Worm (Caenorhabditis elegans) whole organism, L4 larva: ENCODE measurements around the gene R11.3.

ENCODE experiments used
- D1046.2 ChIP-seq: fragments of 200-800 bp; sonication (Bioruptor generic); IDR thresholded peaks from 2 replicates; pipeline ENCODE4 v1.3.6; 2022; ENCODE audit warnings: missing genetic modification characterization, missing compliant biosample characterization
- F10B5.3 ChIP-seq: sonication (generic microtip); optimal IDR thresholded peaks from 2 replicates; lab custom pipeline; 2016; ENCODE audit warnings: mild to moderate bottlenecking, missing genetic modification characterization, missing compliant biosample characterization
- T20F7.1 ChIP-seq: fragments of 200-800 bp; sonication (Bioruptor generic); optimal IDR thresholded peaks from 2 replicates; lab custom pipeline; 2018; ENCODE audit warnings: mild to moderate bottlenecking, missing genetic modification characterization, missing compliant biosample characterization
- T26A8.4 ChIP-seq: fragments of 200-800 bp; sonication (Bioruptor generic); IDR thresholded peaks from 2 replicates; pipeline ENCODE4 v1.3.6; 2022; ENCODE audit warnings: missing genetic modification characterization, missing compliant biosample characterization
- Y105C5A.15 ChIP-seq: fragments of 200-800 bp; sonication (Bioruptor generic); IDR thresholded peaks from 2 replicates; pipeline ENCODE4 v1.3.6; 2022; ENCODE audit warnings: missing genetic modification characterization, missing compliant biosample characterization
- Y48G9A.11 ChIP-seq: fragments of 200-800 bp; sonication (Bioruptor generic); IDR thresholded peaks from 2 replicates; pipeline ENCODE4 v1.3.6; 2022; ENCODE audit warnings: missing genetic modification reagents, missing genetic modification characterization, missing compliant biosample characterization
- ZK337.2 ChIP-seq: fragments of 200-800 bp; sonication (Bioruptor generic); IDR thresholded peaks from 2 replicates; pipeline ENCODE4 v1.3.6; 2022; ENCODE audit warnings: missing genetic modification reagents, missing genetic modification characterization, missing compliant biosample characterization
- aly-2 ChIP-seq: sonication (generic microtip); optimal IDR thresholded peaks from 2 replicates; lab custom pipeline; 2018; ENCODE audit warnings: missing biosample characterization, missing genetic modification characterization
- attf-4 ChIP-seq: sonication (generic microtip); optimal IDR thresholded peaks from 3 replicates; lab custom pipeline; 2017; ENCODE audit warnings: missing biosample characterization, missing genetic modification characterization
- ceh-28 ChIP-seq: fragments of 150-350 bp; optimal IDR thresholded peaks from 2 replicates; lab custom pipeline; 2014; ENCODE audit warnings: missing biosample characterization, missing genetic modification reagents, missing genetic modification characterization
- daf-16 ChIP-seq, 3 experiments: sonication (generic microtip); optimal IDR thresholded peaks; 2 replicates each; lab custom pipeline; 2016 to 2017; ENCODE audit warnings: missing genetic modification characterization in 3 of 3, missing genetic modification reagents in 3 of 3, mild to moderate bottlenecking in 2 of 3, missing compliant biosample characterization in 2 of 3, missing biosample characterization in 1 of 3, moderate library complexity in 1 of 3
- daf-8 ChIP-seq: fragments of 200-800 bp; sonication (Bioruptor generic); IDR thresholded peaks from 2 replicates; pipeline ENCODE4 v1.3.6; 2022; ENCODE audit warnings: missing genetic modification characterization, missing compliant biosample characterization
- dmd-6 ChIP-seq: fragments of 200-800 bp; sonication (Bioruptor generic); IDR thresholded peaks from 2 replicates; pipeline ENCODE4 v1.3.6; 2022; ENCODE audit warnings: missing genetic modification reagents, missing genetic modification characterization, missing compliant biosample characterization
- dmd-9 ChIP-seq: fragments of 200-800 bp; sonication (Bioruptor generic); IDR thresholded peaks from 2 replicates; pipeline ENCODE4 v1.3.6; 2022; ENCODE audit warnings: missing genetic modification reagents, missing genetic modification characterization, missing compliant biosample characterization
- dpl-1 ChIP-seq: fragments of 150-350 bp; optimal IDR thresholded peaks from 2 replicates; lab custom pipeline; 2014; ENCODE audit warnings: missing biosample characterization, missing genetic modification reagents, missing genetic modification characterization
- duxl-1 ChIP-seq: sonication (generic microtip); optimal IDR thresholded peaks from 2 replicates; lab custom pipeline; 2016; ENCODE audit warnings: mild to moderate bottlenecking, missing genetic modification characterization, moderate library complexity, missing compliant biosample characterization; ENCODE audit not compliant: poor library complexity
- dve-1 ChIP-seq: sonication (generic microtip); optimal IDR thresholded peaks from 2 replicates; lab custom pipeline; 2017; ENCODE audit warnings: antibody characterized with exemption, mild to moderate bottlenecking, missing genetic modification characterization, missing compliant biosample characterization; ENCODE audit not compliant: insufficient read depth
- egl-27 ChIP-seq: sonication (generic microtip); optimal IDR thresholded peaks from 3 replicates; lab custom pipeline; 2017; ENCODE audit warnings: missing biosample characterization, missing genetic modification reagents, missing genetic modification characterization
- gei-8 ChIP-seq: fragments of 200-800 bp; sonication (Bioruptor generic); optimal IDR thresholded peaks from 2 replicates; lab custom pipeline; 2018; ENCODE audit warnings: mild to moderate bottlenecking, missing genetic modification characterization, missing compliant biosample characterization
- hlh-11 ChIP-seq: fragments of 200-800 bp; sonication (Bioruptor generic); optimal IDR thresholded peaks from 2 replicates; lab custom pipeline; 2018; ENCODE audit warnings: mild to moderate bottlenecking, missing genetic modification characterization, missing compliant biosample characterization
- hlh-30 ChIP-seq: sonication (generic microtip); optimal IDR thresholded peaks from 2 replicates; lab custom pipeline; 2017; ENCODE audit warnings: antibody characterized with exemption, mild to moderate bottlenecking, missing genetic modification characterization, missing compliant biosample characterization; ENCODE audit not compliant: insufficient read depth
- lin-1 ChIP-seq: fragments of 200-800 bp; sonication (Bioruptor generic); IDR thresholded peaks from 2 replicates; pipeline ENCODE4 v1.3.6; 2022; ENCODE audit warnings: missing genetic modification reagents, missing genetic modification characterization, missing compliant biosample characterization
- madf-5 ChIP-seq, 2 experiments: fragments of 200-800 bp; sonication (Bioruptor generic); IDR thresholded peaks; 2 replicates each; pipeline ENCODE4 v1.3.6; 2022; ENCODE audit warnings: missing compliant biosample characterization in 2 of 2, missing genetic modification characterization in 2 of 2
- mdl-1 ChIP-seq, 2 experiments: fragments of 150-350 bp in 1 of 2; sonication (generic microtip) in 1 of 2; optimal IDR thresholded peaks; 2 replicates each; lab custom pipeline; 2014 to 2017; ENCODE audit warnings: missing biosample characterization in 2 of 2, missing genetic modification characterization in 2 of 2
- mxl-3 ChIP-seq: fragments of 200-800 bp; sonication (Bioruptor generic); optimal IDR thresholded peaks from 2 replicates; lab custom pipeline; 2018; ENCODE audit warnings: mild to moderate bottlenecking, missing genetic modification characterization, missing compliant biosample characterization
- nhr-10 ChIP-seq: fragments of 150-350 bp; optimal IDR thresholded peaks from 2 replicates; lab custom pipeline; 2014; ENCODE audit warnings: missing biosample characterization, missing genetic modification characterization
- nhr-102 ChIP-seq: sonication (generic microtip); optimal IDR thresholded peaks from 2 replicates; lab custom pipeline; 2016; ENCODE audit warnings: mild to moderate bottlenecking, missing genetic modification characterization, moderate library complexity, missing compliant biosample characterization
- nhr-28 ChIP-seq: fragments of 150-350 bp; optimal IDR thresholded peaks from 2 replicates; lab custom pipeline; 2014; ENCODE audit warnings: missing biosample characterization, missing genetic modification characterization
- nhr-42 ChIP-seq: fragments of 200-800 bp; sonication (Bioruptor generic); IDR thresholded peaks from 2 replicates; pipeline ENCODE4 v1.3.6; 2022; ENCODE audit warnings: missing genetic modification characterization, missing compliant biosample characterization
- nhr-76 ChIP-seq: fragments of 150-350 bp; optimal IDR thresholded peaks from 2 replicates; lab custom pipeline; 2014; ENCODE audit warnings: missing biosample characterization, missing genetic modification characterization
- nhr-77 ChIP-seq: fragments of 150-350 bp; optimal IDR thresholded peaks from 2 replicates; lab custom pipeline; 2014; ENCODE audit warnings: missing biosample characterization, missing genetic modification characterization
- php-3 ChIP-seq: fragments of 200-800 bp; sonication (Bioruptor generic); IDR thresholded peaks from 2 replicates; pipeline ENCODE4 v1.3.6; 2022; ENCODE audit warnings: missing genetic modification reagents, missing genetic modification characterization, missing compliant biosample characterization
- pqm-1 ChIP-seq: sonication (generic microtip); optimal IDR thresholded peaks from 2 replicates; lab custom pipeline; 2017; ENCODE audit warnings: missing biosample characterization, missing genetic modification characterization
- saeg-2 ChIP-seq: fragments of 200-800 bp; sonication (Bioruptor generic); IDR thresholded peaks from 2 replicates; pipeline ENCODE4 v1.3.6; 2022; ENCODE audit warnings: missing genetic modification reagents, missing genetic modification characterization, missing compliant biosample characterization
- spr-3 ChIP-seq: fragments of 200-800 bp; sonication (Bioruptor generic); optimal IDR thresholded peaks from 2 replicates; lab custom pipeline; 2018; ENCODE audit warnings: mild to moderate bottlenecking, missing genetic modification characterization, missing compliant biosample characterization
- tag-97 ChIP-seq: fragments of 200-800 bp; sonication (Bioruptor generic); IDR thresholded peaks from 2 replicates; pipeline ENCODE4 v1.3.6; 2022; ENCODE audit warnings: missing genetic modification characterization, missing compliant biosample characterization
- unc-62 ChIP-seq, 3 experiments: fragments of 150-350 bp in 1 of 3; sonication (generic microtip); optimal IDR thresholded peaks in 2 of 3; peaks in 1 of 3; 1 replicate in 1 of 3; 2 replicates in 2 of 3; lab custom pipeline; 2014 to 2017; ENCODE audit warnings: missing biosample characterization in 3 of 3, missing genetic modification characterization in 3 of 3, missing genetic modification reagents in 3 of 3, missing genotype in 1 of 3
- zip-11 ChIP-seq: fragments of 200-800 bp; sonication (Bioruptor generic); IDR thresholded peaks from 2 replicates; pipeline ENCODE4 v1.3.6; 2022; ENCODE audit warnings: missing genetic modification characterization, missing compliant biosample characterization
- ztf-11 ChIP-seq: fragments of 150-350 bp; optimal IDR thresholded peaks from 2 replicates; lab custom pipeline; 2014; ENCODE audit warnings: missing biosample characterization, missing genetic modification characterization

Gene R11.3

DNA sequence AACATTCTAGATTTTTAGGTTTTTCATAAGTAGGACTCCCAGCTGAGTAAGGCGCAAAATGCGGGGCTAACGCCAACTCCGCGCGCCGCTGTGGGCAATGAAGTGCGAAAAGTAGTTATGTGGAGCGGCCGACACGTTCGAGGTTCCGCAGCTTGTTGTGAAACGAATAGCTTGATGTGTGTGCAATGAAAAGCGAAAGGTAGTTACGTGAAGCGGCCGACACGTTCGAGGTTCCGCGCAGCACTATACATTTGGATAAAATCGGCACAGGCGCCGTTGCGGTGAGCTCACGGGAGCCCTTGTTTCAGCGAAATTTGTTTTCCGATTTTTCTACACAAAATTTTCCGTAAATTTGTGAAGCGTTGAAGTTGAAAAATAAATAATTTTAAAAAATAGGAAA is 32.1 kb downstream of the R11.3 start:
- 0 out of 2 replicates have a peak, but pooled peaks have one; percentile 8 for TF ChIP-seq Y105C5A.15 (GFP tag; lab: Robert Waterston, UW)
- no peak for TF ChIP-seq Y48G9A.11

DNA sequence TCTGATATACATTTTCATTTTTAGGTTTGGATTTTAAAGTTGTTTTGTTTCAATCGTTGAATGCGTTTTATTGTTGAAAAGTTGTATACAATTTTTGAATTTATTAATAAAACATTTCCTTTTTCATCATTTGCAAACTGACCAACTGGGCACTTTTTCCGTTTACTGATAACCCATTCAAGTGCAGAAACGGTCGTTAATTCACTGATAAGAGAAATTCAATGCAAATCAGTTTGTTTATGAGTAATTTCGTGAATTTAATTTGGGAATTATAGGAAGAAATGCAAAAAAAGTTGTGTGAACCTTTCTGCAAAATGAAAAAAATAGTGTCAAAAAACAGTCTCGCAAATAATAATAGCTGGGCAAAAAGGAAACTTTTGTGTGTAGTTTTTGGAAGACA is 32.6 kb downstream of the R11.3 start:
- TF ChIP-seq spr-3 (no peak), daf-16 (GFP tag; optimal IDR thresholded peaks at IDR 0.05; lab: Kevin White, UChicago) (no peak), daf-16 (tag; optimal IDR thresholded peaks at IDR 0.05; lab: Kevin White, UChicago) (peak; percentile 52), pqm-1 (tag; lab: Kevin White, UChicago) (peak; percentile 90), nhr-77 (tag; lab: Kevin White, UChicago) (peak; percentile 2), dmd-6 (peak; percentile 32), php-3 (GFP tag; lab: Robert Waterston, UW) (peak; percentile 54; the same call in 1 of the 2 replicates), F10B5.3 (no peak), daf-8 (GFP tag; lab: Robert Waterston, UW) (no peak), tag-97 (GFP tag; lab: Robert Waterston, UW) (no peak), Y105C5A.15 (GFP tag; lab: Robert Waterston, UW) (no peak), egl-27 (tag; lab: Kevin White, UChicago) (no peak), saeg-2 (GFP tag; lab: Robert Waterston, UW) (no peak), nhr-42 (GFP tag; lab: Robert Waterston, UW) (no peak), attf-4 (tag; lab: Kevin White, UChicago) (no peak), nhr-28 (peak; percentile 74), madf-5 (GFP tag; IDR thresholded peaks at IDR 0.05; lab: Robert Waterston, UW) (no peak), zip-11 (GFP tag; lab: Robert Waterston, UW) (no peak), nhr-102 (tag; lab: Kevin White, UChicago) (no peak), aly-2 (tag; lab: Kevin White, UChicago) (no peak)

DNA sequence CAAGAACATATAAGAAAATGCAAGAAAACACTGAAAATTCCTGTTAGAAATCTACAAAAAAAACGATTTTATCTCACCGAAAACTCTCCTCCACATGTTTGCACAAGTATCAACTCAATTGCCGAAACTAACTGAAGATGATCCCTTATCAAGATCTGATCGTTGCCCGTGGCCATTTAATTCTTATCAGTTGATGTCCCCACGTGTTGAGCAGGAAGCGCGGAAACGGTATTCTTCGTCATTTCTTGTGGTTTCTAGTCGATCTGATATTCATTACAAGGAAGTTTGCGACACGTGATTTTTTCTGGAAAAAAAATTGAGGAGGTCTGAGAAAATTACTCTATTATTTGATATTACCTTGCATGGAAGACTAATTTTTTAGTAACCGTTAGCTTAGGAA is 35.6 kb downstream of the R11.3 start, which contains the start of gene F09C8.1:
F09C8.1 (minus strand) TSS at position 123 of the 400 bp plus-strand sequence.
- TF ChIP-seq nhr-76 (tag; lab: Kevin White, UChicago) (no peak), hlh-11 (tag; lab: Kevin White, UChicago) (peak; percentile 51), php-3 (GFP tag; lab: Robert Waterston, UW) (no peak), dpl-1 (no peak), D1046.2 (GFP tag; lab: Robert Waterston, UW) (no peak), hlh-30 (tag; lab: Kevin White, UChicago) (peak; percentile 23), ceh-28 (tag; lab: Kevin White, UChicago) (no peak), ztf-11 (tag; lab: Kevin White, UChicago) (no peak), daf-16 (GFP tag; optimal IDR thresholded peaks at IDR 0.05; lab: Kevin White, UChicago) (no peak), daf-16 (tag; optimal IDR thresholded peaks at IDR 0.05; lab: Kevin White, UChicago) (peak; percentile 43), daf-8 (GFP tag; lab: Robert Waterston, UW) (no peak), T26A8.4 (GFP tag; lab: Robert Waterston, UW) (no peak), unc-62 (GFP tag; optimal IDR thresholded peaks at IDR 0.05 in 1 of 2; lab: Kevin White, UChicago) (peak in 1 of 2 experiments; percentile 2), unc-62 (tag; optimal IDR thresholded peaks at IDR 0.05; lab: Kevin White, UChicago) (no peak), nhr-10 (tag; lab: Kevin White, UChicago) (no peak), nhr-102 (tag; lab: Kevin White, UChicago) (no peak), duxl-1 (tag; lab: Kevin White, UChicago) (no peak), aly-2 (tag; lab: Kevin White, UChicago) (no peak), dmd-6 (peak; percentile 92), gei-8 (no peak), mdl-1 (tag; optimal IDR thresholded peaks at IDR 0.05; lab: Kevin White, UChicago) (peak in 1 of 2 experiments; percentile 86), nhr-77 (tag; lab: Kevin White, UChicago) (peak; percentile 86), ZK337.2 (no peak), lin-1 (GFP tag; lab: Robert Waterston, UW) (0 out of 2 replicates have a peak, but pooled peaks have one; percentile 34), T20F7.1 (no peak), mxl-3 (peak; percentile 84), nhr-28 (peak; percentile 73), dve-1 (peak; percentile 75), dmd-9 (GFP tag; lab: Robert Waterston, UW) (no peak), pqm-1 (tag; lab: Kevin White, UChicago) (peak; percentile 59)
